Worm (Caenorhabditis elegans) whole organism, mixed stage, embryonic: ENCODE results near the gene C44B9.3.

Source experiments
- M03D4.4 ChIP-seq: sonication (generic microtip); optimal IDR thresholded peaks from 2 replicates; lab custom pipeline; 2017; ENCODE audit warnings: mild to moderate bottlenecking, missing genetic modification characterization, missing compliant biosample characterization
- bed-3 ChIP-seq: fragments of 200-800 bp; sonication (Bioruptor generic); optimal IDR thresholded peaks from 3 replicates; lab custom pipeline; 2018; ENCODE audit warnings: mild to moderate bottlenecking, missing genetic modification characterization, moderate library complexity, missing compliant biosample characterization
- blmp-1 ChIP-seq: fragments of 150-350 bp; optimal IDR thresholded peaks from 2 replicates; lab custom pipeline; 2014; ENCODE audit warnings: missing biosample characterization, missing genetic modification characterization
- ceh-39 ChIP-seq: fragments of 150-350 bp; optimal IDR thresholded peaks from 2 replicates; lab custom pipeline; 2014; ENCODE audit warnings: missing biosample characterization, missing genetic modification characterization
- ceh-43 ChIP-seq: fragments of 200-800 bp; sonication (Bioruptor generic); optimal IDR thresholded peaks from 2 replicates; lab custom pipeline; 2018; ENCODE audit warnings: mild to moderate bottlenecking, missing genetic modification characterization, moderate library complexity, missing compliant biosample characterization
- ceh-83 ChIP-seq: fragments of 200-800 bp; sonication (Bioruptor generic); optimal IDR thresholded peaks from 2 replicates; lab custom pipeline; 2018; ENCODE audit warnings: mild to moderate bottlenecking, missing genetic modification characterization, missing compliant biosample characterization
- ces-1 ChIP-seq: fragments of 150-350 bp; optimal IDR thresholded peaks from 2 replicates; lab custom pipeline; 2014; ENCODE audit warnings: missing biosample characterization, missing genetic modification reagents, missing genetic modification characterization
- cnd-1 ChIP-seq: fragments of 200-800 bp; sonication (Bioruptor generic); optimal IDR thresholded peaks from 2 replicates; lab custom pipeline; 2018; ENCODE audit warnings: mild to moderate bottlenecking, missing genetic modification characterization, missing compliant biosample characterization
- drap-1 ChIP-seq: fragments of 200-800 bp; sonication (Bioruptor generic); optimal IDR thresholded peaks from 3 replicates; lab custom pipeline; 2018; ENCODE audit warnings: mild to moderate bottlenecking, missing genetic modification characterization, missing compliant biosample characterization
- elt-1 ChIP-seq: sonication (generic microtip); optimal IDR thresholded peaks from 2 replicates; lab custom pipeline; 2017; ENCODE audit warnings: missing genetic modification characterization, mild to moderate bottlenecking, missing compliant biosample characterization, antibody characterized with exemption, moderate library complexity, borderline replicate concordance; ENCODE audit not compliant: insufficient read depth
- elt-3 ChIP-seq: fragments of 150-350 bp; optimal IDR thresholded peaks from 2 replicates; lab custom pipeline; 2014; ENCODE audit warnings: missing biosample characterization, missing genetic modification characterization
- flh-1 ChIP-seq: fragments of 200-800 bp; sonication (Bioruptor generic); optimal IDR thresholded peaks from 2 replicates; lab custom pipeline; 2018; ENCODE audit warnings: mild to moderate bottlenecking, missing genetic modification characterization, moderate library complexity, missing compliant biosample characterization
- ham-2 ChIP-seq: fragments of 200-800 bp; sonication (Bioruptor generic); optimal IDR thresholded peaks from 2 replicates; lab custom pipeline; 2018; ENCODE audit warnings: mild to moderate bottlenecking, missing genetic modification characterization, missing compliant biosample characterization
- hlh-1 ChIP-seq: fragments of 150-350 bp; optimal IDR thresholded peaks from 2 replicates; lab custom pipeline; 2014; ENCODE audit warnings: missing biosample characterization, missing genetic modification reagents, missing genetic modification characterization
- lin-13 ChIP-seq: fragments of 150-350 bp; optimal IDR thresholded peaks from 2 replicates; lab custom pipeline; 2014; ENCODE audit warnings: missing biosample characterization, missing genetic modification characterization
- lin-32 ChIP-seq: fragments of 200-800 bp; sonication (Bioruptor generic); optimal IDR thresholded peaks from 2 replicates; lab custom pipeline; 2018; ENCODE audit warnings: mild to moderate bottlenecking, missing genetic modification characterization, missing compliant biosample characterization
- lsy-2 ChIP-seq: fragments of 150-350 bp; optimal IDR thresholded peaks from 2 replicates; lab custom pipeline; 2014; ENCODE audit warnings: missing biosample characterization, missing genetic modification characterization
- mab-5 ChIP-seq: fragments of 150-350 bp; optimal IDR thresholded peaks from 2 replicates; lab custom pipeline; 2014; ENCODE audit warnings: missing biosample characterization, missing genetic modification characterization
- mep-1 ChIP-seq: fragments of 150-350 bp; optimal IDR thresholded peaks from 2 replicates; lab custom pipeline; 2017; ENCODE audit warnings: missing biosample characterization, missing genetic modification reagents, missing genetic modification characterization, inconsistent platforms
- mls-2 ChIP-seq: sonication (generic microtip); optimal IDR thresholded peaks from 2 replicates; lab custom pipeline; 2016; ENCODE audit warnings: mild to moderate bottlenecking, missing genetic modification characterization, moderate library complexity, missing compliant biosample characterization
- nhr-12 ChIP-seq: fragments of 150-350 bp; optimal IDR thresholded peaks from 2 replicates; lab custom pipeline; 2014; ENCODE audit warnings: missing biosample characterization, missing genetic modification characterization
- nhr-2 ChIP-seq: fragments of 150-350 bp; optimal IDR thresholded peaks from 2 replicates; lab custom pipeline; 2014; ENCODE audit warnings: missing biosample characterization, missing genetic modification characterization
- nhr-237 ChIP-seq: fragments of 150-350 bp; optimal IDR thresholded peaks from 2 replicates; lab custom pipeline; 2014; ENCODE audit warnings: missing biosample characterization, missing genetic modification characterization
- nhr-28 ChIP-seq: fragments of 150-350 bp; optimal IDR thresholded peaks from 2 replicates; lab custom pipeline; 2014; ENCODE audit warnings: missing biosample characterization, missing genetic modification characterization
- nhr-76 ChIP-seq: sonication (generic microtip); optimal IDR thresholded peaks from 2 replicates; lab custom pipeline; 2017; ENCODE audit warnings: missing biosample characterization, missing genetic modification characterization
- pha-4 ChIP-seq: fragments of 150-350 bp; optimal IDR thresholded peaks from 2 replicates; lab custom pipeline; 2018; ENCODE audit warnings: missing biosample characterization, missing genetic modification reagents, missing genetic modification characterization
- sem-2 ChIP-seq: fragments of 200-800 bp; sonication (Bioruptor generic); optimal IDR thresholded peaks from 2 replicates; lab custom pipeline; 2018; ENCODE audit warnings: mild to moderate bottlenecking, missing genetic modification characterization, missing compliant biosample characterization
- snpc-4 ChIP-seq: fragments of 150-350 bp; optimal IDR thresholded peaks from 2 replicates; lab custom pipeline; 2014; ENCODE audit warnings: missing biosample characterization, missing genetic modification characterization
- sptf-1 ChIP-seq: sonication (generic microtip); optimal IDR thresholded peaks from 2 replicates; lab custom pipeline; 2017; ENCODE audit warnings: mild to moderate bottlenecking, missing genetic modification characterization, moderate library complexity, missing compliant biosample characterization
- tbx-8 ChIP-seq: fragments of 200-800 bp; sonication (Bioruptor generic); optimal IDR thresholded peaks from 2 replicates; lab custom pipeline; 2018; ENCODE audit warnings: mild to moderate bottlenecking, missing genetic modification characterization, moderate library complexity, missing compliant biosample characterization
- unc-120 ChIP-seq: sonication (generic microtip); optimal IDR thresholded peaks from 2 replicates; lab custom pipeline; 2017; ENCODE audit warnings: missing genetic modification characterization, missing compliant biosample characterization; ENCODE audit not compliant: poor library complexity, severe bottlenecking
- unc-39 ChIP-seq: fragments of 150-350 bp; optimal IDR thresholded peaks from 2 replicates; lab custom pipeline; 2014; ENCODE audit warnings: missing biosample characterization, missing genetic modification characterization
- zip-8 ChIP-seq: fragments of 150-350 bp; optimal IDR thresholded peaks from 2 replicates; lab custom pipeline; 2014; ENCODE audit warnings: missing biosample characterization, missing genetic modification characterization
- ztf-11 ChIP-seq: fragments of 150-350 bp; optimal IDR thresholded peaks from 2 replicates; lab custom pipeline; 2014; ENCODE audit warnings: missing biosample characterization, missing genetic modification characterization

C44B9.3 gene

ce11 chrIII:10881462-10881861, 1.5 kb upstream of the C44B9.3 start, which contains the start of gene athp-1:
TSS of gene athp-1 (plus strand) at chrIII:10881766.
- no peak for TF ChIP-seq nhr-28 (tag; lab: Kevin White, UChicago)
- no peak for TF ChIP-seq mls-2 (tag; lab: Kevin White, UChicago)
- no peak for TF ChIP-seq tbx-8 (GFP tag; lab: Kevin White, UChicago)
- no peak for TF ChIP-seq hlh-1

ce11 chrIII:10877542-10877941, 2.4 kb downstream of the C44B9.3 start:
- TF ChIP-seq lin-32 (GFP tag; lab: Kevin White, UChicago) (no peak), nhr-2 (no peak), snpc-4 (tag; lab: Kevin White, UChicago) (no peak), blmp-1 (tag; lab: Kevin White, UChicago) (no peak), lsy-2 (tag; lab: Kevin White, UChicago) (no peak), ceh-43 (GFP tag; lab: Kevin White, UChicago) (no peak), unc-120 (tag; lab: Kevin White, UChicago) (no peak), nhr-237 (tag; lab: Kevin White, UChicago) (no peak), hlh-1 (no peak), mls-2 (tag; lab: Kevin White, UChicago) (no peak), ces-1 (GFP tag; lab: Kevin White, UChicago) (no peak), drap-1 (GFP tag; lab: Kevin White, UChicago) (no peak), ceh-39 (tag; lab: Kevin White, UChicago) (no peak), zip-8 (no peak), unc-39 (no peak), sptf-1 (tag; lab: Kevin White, UChicago) (no peak), cnd-1 (tag; lab: Kevin White, UChicago) (no peak)

- no peak for TF ChIP-seq flh-1 (GFP tag; lab: Kevin White, UChicago)
- no peak for TF ChIP-seq bed-3 (GFP tag; lab: Kevin White, UChicago)
- no peak for TF ChIP-seq ceh-43 (GFP tag; lab: Kevin White, UChicago)
- no peak for TF ChIP-seq sem-2
- no peak for TF ChIP-seq unc-39
- TF ChIP-seq lin-13 (tag; lab: Kevin White, UChicago), result no peak
- no peak for TF ChIP-seq ces-1 (GFP tag; lab: Kevin White, UChicago)
- TF ChIP-seq nhr-2, result no peak
- TF ChIP-seq cnd-1 (tag; lab: Kevin White, UChicago), result no peak
- no peak for TF ChIP-seq hlh-1
- no peak for TF ChIP-seq elt-1 (tag; lab: Kevin White, UChicago)
- no peak for TF ChIP-seq mep-1 (tag; lab: Kevin White, UChicago)
Observed at ce11 chrIII:10875132-10875531, 4.9 kb downstream of the C44B9.3 start, which contains the start of gene C44B9.2. TSS of gene C44B9.2 (plus strand) at chrIII:10875432.

- TF ChIP-seq elt-1 (tag; lab: Kevin White, UChicago) (no peak), mab-5 (no peak), ceh-83 (GFP tag; lab: Kevin White, UChicago) (no peak), M03D4.4 (tag; lab: Kevin White, UChicago) (no peak), lin-32 (GFP tag; lab: Kevin White, UChicago) (no peak), elt-3 (tag; lab: Kevin White, UChicago) (no peak), nhr-12 (no peak), ham-2 (no peak), flh-1 (GFP tag; lab: Kevin White, UChicago) (no peak), blmp-1 (tag; lab: Kevin White, UChicago) (no peak), ztf-11 (tag; lab: Kevin White, UChicago) (no peak), nhr-2 (no peak)
Observed at ce11 chrIII:10870814-10871213, 9.2 kb downstream of the C44B9.3 start.

ce11 chrIII:10870161-10870560, 9.8 kb downstream of the C44B9.3 start:
- no peak for TF ChIP-seq nhr-76 (tag; lab: Kevin White, UChicago)
- TF ChIP-seq mab-5, result no peak
- TF ChIP-seq tbx-8 (GFP tag; lab: Kevin White, UChicago), result no peak
- no peak for TF ChIP-seq lsy-2 (tag; lab: Kevin White, UChicago)
- TF ChIP-seq ces-1 (GFP tag; lab: Kevin White, UChicago), result no peak
- no peak for TF ChIP-seq lin-13 (tag; lab: Kevin White, UChicago)
- no peak for TF ChIP-seq pha-4 (tag; lab: Kevin White, UChicago)
- no peak for TF ChIP-seq hlh-1
- no peak for TF ChIP-seq bed-3 (GFP tag; lab: Kevin White, UChicago)
- TF ChIP-seq mls-2 (tag; lab: Kevin White, UChicago), result no peak
- TF ChIP-seq M03D4.4 (tag; lab: Kevin White, UChicago), result no peak
- TF ChIP-seq ham-2, result no peak
